Worm (Caenorhabditis elegans) whole organism, midembryonic: ENCODE measurements around the gene trpa-1.

Source experiments
- T22C8.4 ChIP-seq: fragments of 200-800 bp; sonication (Bioruptor generic); IDR thresholded peaks from 2 replicates; pipeline ENCODE4 v1.3.6; 2022; ENCODE audit warnings: missing genetic modification characterization, missing compliant biosample characterization
- cog-1 ChIP-seq: sonication (generic microtip); optimal IDR thresholded peaks from 2 replicates; lab custom pipeline; 2016; ENCODE audit warnings: missing genetic modification characterization, missing compliant biosample characterization
- flt-1 ChIP-seq: fragments of 200-800 bp; sonication (Bioruptor generic); IDR thresholded peaks from 2 replicates; pipeline ENCODE4 v1.3.6; 2022; ENCODE audit warnings: missing genetic modification characterization, missing compliant biosample characterization
- klf-2 ChIP-seq: fragments of 200-800 bp; sonication (Bioruptor generic); conservative IDR thresholded peaks from 2 replicates; pipeline ENCODE4 v1.3.6; 2022; ENCODE audit warnings: missing genetic modification reagents, missing genetic modification characterization, missing compliant biosample characterization
- med-1 ChIP-seq: sonication (generic microtip); optimal IDR thresholded peaks from 2 replicates; lab custom pipeline; 2017; ENCODE audit warnings: missing genetic modification characterization, mild to moderate bottlenecking, missing compliant biosample characterization, antibody characterized with exemption, missing genetic modification reagents; ENCODE audit not compliant: insufficient read depth
- ref-1 ChIP-seq: fragments of 200-800 bp; sonication (Bioruptor generic); conservative IDR thresholded peaks from 2 replicates; pipeline ENCODE4 v1.3.6; 2022; ENCODE audit warnings: missing genetic modification reagents, missing genetic modification characterization, missing compliant biosample characterization
- tab-1 ChIP-seq: fragments of 200-800 bp; sonication (Bioruptor generic); IDR thresholded peaks from 2 replicates; pipeline ENCODE4 v1.3.6; 2022; ENCODE audit warnings: missing genetic modification characterization, missing compliant biosample characterization
- ztf-23 ChIP-seq: fragments of 200-800 bp; sonication (Bioruptor generic); IDR thresholded peaks from 2 replicates; pipeline ENCODE4 v1.3.6; 2022; ENCODE audit warnings: missing genetic modification reagents, missing genetic modification characterization, missing compliant biosample characterization
- ztf-29 ChIP-seq: fragments of 200-800 bp; sonication (Bioruptor generic); IDR thresholded peaks from 2 replicates; pipeline ENCODE4 v1.3.6; 2022; ENCODE audit warnings: missing genetic modification reagents, missing genetic modification characterization, missing compliant biosample characterization

trpa-1 gene

ce11 chrIV:11868452-11868851, 4.1 kb downstream of the trpa-1 start:
- TF ChIP-seq T22C8.4 (GFP tag; lab: Robert Waterston, UW) (no peak), klf-2 (GFP tag; lab: Robert Waterston, UW) (no peak), cog-1 (tag; lab: Kevin White, UChicago) (no peak), ztf-29 (GFP tag; lab: Robert Waterston, UW) (no peak), flt-1 (GFP tag; lab: Robert Waterston, UW) (no peak), tab-1 (GFP tag; lab: Robert Waterston, UW) (no peak), med-1 (GFP tag; lab: Kevin White, UChicago) (no peak), ztf-23 (GFP tag; lab: Robert Waterston, UW) (no peak), ref-1 (GFP tag; lab: Robert Waterston, UW) (no peak)

DNA sequence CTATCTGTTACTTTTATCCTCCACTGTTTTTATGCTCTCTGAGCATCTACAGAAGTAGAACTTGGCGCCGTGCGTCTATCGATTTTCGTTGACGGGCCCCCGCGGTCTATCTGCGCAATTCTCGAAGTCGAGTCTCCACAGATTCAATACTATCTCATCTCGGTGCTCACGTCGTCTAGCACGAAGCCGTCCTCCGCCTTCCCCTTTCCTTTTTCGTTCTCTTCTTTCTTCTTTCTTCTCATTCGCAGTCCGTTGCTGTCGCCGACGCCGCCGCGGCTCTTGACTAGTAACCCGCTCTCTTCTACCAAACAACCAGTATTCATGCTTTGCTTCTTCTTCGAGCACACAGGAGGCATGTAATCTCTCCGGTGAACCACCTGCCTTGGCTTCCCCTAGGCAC, 6.8 kb downstream of the trpa-1 start:
- no peak for TF ChIP-seq tab-1 (GFP tag; lab: Robert Waterston, UW)
- TF ChIP-seq ref-1 (GFP tag; lab: Robert Waterston, UW): no peak
- 0 out of 2 replicates have a peak, but pooled peaks have one; percentile 15 for TF ChIP-seq ztf-23 (GFP tag; lab: Robert Waterston, UW)

DNA sequence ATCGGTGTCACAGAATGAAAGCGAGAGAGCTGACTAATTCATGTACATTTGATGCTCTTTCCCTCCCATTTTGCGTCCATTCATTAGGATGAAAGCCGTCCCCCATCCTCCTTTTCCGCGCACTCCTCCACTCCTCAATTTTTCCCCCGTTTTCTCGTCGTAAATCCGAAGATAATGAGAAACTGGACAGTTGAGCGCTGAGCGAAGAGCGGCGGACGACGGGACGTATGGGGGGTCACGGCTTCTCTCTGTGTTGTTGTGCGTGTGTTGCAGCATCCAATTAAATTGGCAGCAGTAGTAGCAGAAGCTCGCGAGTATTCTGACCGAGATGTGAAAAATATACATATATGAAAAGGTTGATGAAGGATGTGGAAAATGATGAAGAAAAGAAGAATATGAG, 7.6 kb downstream of the trpa-1 start:
- no peak for TF ChIP-seq klf-2 (GFP tag; lab: Robert Waterston, UW)
- TF ChIP-seq tab-1 (GFP tag; lab: Robert Waterston, UW): 0 out of 2 replicates have a peak, but pooled peaks have one; percentile 9

DNA sequence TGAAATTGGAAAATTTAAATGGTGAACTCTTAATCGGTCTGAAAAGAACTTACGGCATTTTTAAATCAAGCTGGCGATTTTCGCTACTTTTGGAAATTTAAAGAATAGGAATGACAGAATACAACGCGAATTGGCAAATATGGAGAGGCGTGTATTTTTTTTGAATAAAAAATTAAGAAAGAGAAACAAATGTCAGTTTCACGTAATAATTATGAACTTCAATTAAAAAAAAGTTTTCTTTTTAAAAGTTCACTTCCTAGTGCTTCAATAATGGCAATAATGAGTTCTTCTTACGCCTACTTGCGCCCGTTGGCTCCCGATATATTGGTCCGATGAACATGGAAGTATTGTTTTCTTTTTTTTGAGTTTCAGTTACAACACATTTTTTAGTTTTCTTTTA, 13.3 kb downstream of the trpa-1 start, which contains the start of gene pph-2:
pph-2 (minus strand) TSS at position 101 of the 400 bp plus-strand sequence.
- TF ChIP-seq flt-1 (GFP tag; lab: Robert Waterston, UW) (no peak), klf-2 (GFP tag; lab: Robert Waterston, UW) (no peak), T22C8.4 (GFP tag; lab: Robert Waterston, UW) (no peak), ztf-23 (GFP tag; lab: Robert Waterston, UW) (no peak), tab-1 (GFP tag; lab: Robert Waterston, UW) (no peak), ztf-29 (GFP tag; lab: Robert Waterston, UW) (no peak), ref-1 (GFP tag; lab: Robert Waterston, UW) (no peak), cog-1 (tag; lab: Kevin White, UChicago) (no peak), med-1 (GFP tag; lab: Kevin White, UChicago) (no peak)

DNA sequence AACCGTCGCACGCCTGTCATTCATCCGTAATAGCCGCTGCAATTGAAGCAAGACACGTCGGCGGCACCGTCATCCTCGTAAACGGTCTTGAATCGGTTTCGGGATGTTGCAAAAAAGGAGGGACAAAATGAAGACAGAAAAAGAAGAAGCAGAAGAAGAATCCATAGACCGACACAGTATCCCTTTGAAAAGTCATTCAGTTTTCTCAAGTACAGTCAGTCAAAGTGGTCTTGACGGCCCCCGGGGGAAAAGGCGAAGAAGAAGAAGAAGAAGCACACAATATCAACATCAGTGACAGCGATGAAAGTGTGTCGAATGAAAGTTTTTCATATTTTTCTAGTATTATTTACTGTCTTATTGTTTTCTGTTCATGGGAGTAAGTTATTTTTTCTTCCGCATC, 13.9 kb downstream of the trpa-1 start, which contains the start of gene cutl-27:
cutl-27 (plus strand) TSS at position 301 of the 400 bp plus-strand sequence.
- TF ChIP-seq med-1 (GFP tag; lab: Kevin White, UChicago): no peak
- no peak for TF ChIP-seq ztf-23 (GFP tag; lab: Robert Waterston, UW)

DNA sequence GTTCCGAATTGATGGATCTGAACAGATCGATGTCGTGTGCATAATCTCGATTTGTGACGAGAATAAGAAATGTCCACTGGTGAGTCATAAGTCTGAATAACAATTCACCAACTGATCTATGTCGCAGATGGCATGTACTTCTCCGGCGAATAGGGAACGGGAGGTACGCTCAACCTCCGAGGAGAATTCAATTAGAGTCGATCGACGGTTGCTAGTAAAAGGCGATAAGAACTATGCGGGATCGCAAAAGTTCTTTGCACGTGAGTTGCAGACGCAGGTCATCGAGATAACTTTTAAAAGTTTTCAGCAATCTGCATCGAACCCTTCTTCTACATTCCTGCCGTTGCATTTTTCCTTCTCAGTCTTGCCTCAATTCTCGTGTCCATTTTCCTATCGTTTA, 18.2 kb downstream of the trpa-1 start:
- TF ChIP-seq tab-1 (GFP tag; lab: Robert Waterston, UW) (no peak), ztf-29 (GFP tag; lab: Robert Waterston, UW) (no peak), ref-1 (GFP tag; lab: Robert Waterston, UW) (no peak), flt-1 (GFP tag; lab: Robert Waterston, UW) (no peak), med-1 (GFP tag; lab: Kevin White, UChicago) (no peak), klf-2 (GFP tag; lab: Robert Waterston, UW) (no peak), cog-1 (tag; lab: Kevin White, UChicago) (no peak), ztf-23 (GFP tag; lab: Robert Waterston, UW) (no peak)

DNA sequence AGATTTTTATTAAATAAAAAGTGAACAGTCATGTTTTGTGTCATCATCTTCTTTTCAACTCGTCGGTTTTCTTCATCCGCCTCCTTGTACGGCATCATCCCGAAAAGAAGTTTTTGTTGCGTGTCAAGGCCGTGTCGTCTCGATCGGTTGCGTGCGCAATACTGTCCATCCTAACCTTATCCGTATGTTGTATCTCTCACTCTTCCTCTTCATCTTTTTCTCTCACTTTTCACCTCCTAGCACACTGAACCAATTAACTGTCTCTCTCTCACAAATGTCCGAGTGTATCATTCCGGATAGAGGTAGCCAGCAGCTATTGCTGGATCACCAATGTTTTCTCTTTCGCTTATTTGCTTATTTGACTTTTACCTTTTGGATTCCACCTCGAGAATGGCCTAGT, 19.2 kb downstream of the trpa-1 start:
- no peak for TF ChIP-seq ztf-29 (GFP tag; lab: Robert Waterston, UW)
- no peak for TF ChIP-seq ref-1 (GFP tag; lab: Robert Waterston, UW)
- TF ChIP-seq ztf-23 (GFP tag; lab: Robert Waterston, UW): no peak
- TF ChIP-seq cog-1 (tag; lab: Kevin White, UChicago): no peak
- TF ChIP-seq klf-2 (GFP tag; lab: Robert Waterston, UW): no peak
- TF ChIP-seq flt-1 (GFP tag; lab: Robert Waterston, UW): no peak
- TF ChIP-seq med-1 (GFP tag; lab: Kevin White, UChicago): no peak
- no peak for TF ChIP-seq tab-1 (GFP tag; lab: Robert Waterston, UW)
- no peak for TF ChIP-seq T22C8.4 (GFP tag; lab: Robert Waterston, UW)

- TF ChIP-seq T22C8.4 (GFP tag; lab: Robert Waterston, UW) (no peak), flt-1 (GFP tag; lab: Robert Waterston, UW) (no peak), ztf-23 (GFP tag; lab: Robert Waterston, UW) (no peak), cog-1 (tag; lab: Kevin White, UChicago) (no peak), ztf-29 (GFP tag; lab: Robert Waterston, UW) (no peak), ref-1 (GFP tag; lab: Robert Waterston, UW) (no peak), tab-1 (GFP tag; lab: Robert Waterston, UW) (no peak), klf-2 (GFP tag; lab: Robert Waterston, UW) (no peak)
Measured at ce11 chrIV:11885313-11885712, 21.0 kb downstream of the trpa-1 start, which contains the start of gene let-653. Gene let-653 (plus strand): TSS chrIV:11885613.

DNA sequence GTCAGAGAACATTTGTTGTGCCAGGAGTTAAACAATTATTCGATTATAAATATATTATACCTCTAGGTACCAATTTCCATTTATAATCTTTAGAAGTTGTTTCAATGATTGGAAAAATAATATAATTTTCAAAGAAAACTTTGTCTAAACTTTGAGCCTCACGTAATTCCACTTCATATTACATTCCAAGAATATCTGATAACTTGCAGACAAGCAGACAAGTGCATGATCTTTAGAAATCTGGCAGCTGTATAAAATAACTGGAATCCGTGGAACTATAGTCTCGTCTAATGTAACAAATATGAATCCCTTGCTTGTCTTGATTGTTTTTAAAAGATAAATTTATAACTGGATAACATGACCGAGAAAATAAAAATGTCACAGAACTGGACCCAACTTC, 28.2 kb downstream of the trpa-1 start:
- TF ChIP-seq ref-1 (GFP tag; lab: Robert Waterston, UW): no peak
- TF ChIP-seq tab-1 (GFP tag; lab: Robert Waterston, UW): no peak
- no peak for TF ChIP-seq cog-1 (tag; lab: Kevin White, UChicago)
- TF ChIP-seq klf-2 (GFP tag; lab: Robert Waterston, UW): no peak
- no peak for TF ChIP-seq flt-1 (GFP tag; lab: Robert Waterston, UW)
- no peak for TF ChIP-seq T22C8.4 (GFP tag; lab: Robert Waterston, UW)
- TF ChIP-seq ztf-29 (GFP tag; lab: Robert Waterston, UW): no peak
- no peak for TF ChIP-seq med-1 (GFP tag; lab: Kevin White, UChicago)
- TF ChIP-seq ztf-23 (GFP tag; lab: Robert Waterston, UW): no peak
